Worm (Caenorhabditis elegans) whole organism, L4/young adult: ENCODE data around the gene rpn-6.1.

Experiments
- W03F9.2 ChIP-seq: fragments of 150-350 bp; optimal IDR thresholded peaks from 2 replicates; lab custom pipeline; 2014; ENCODE audit warnings: missing biosample characterization, missing genetic modification characterization
- dao-5 ChIP-seq: sonication (generic microtip); optimal IDR thresholded peaks from 2 replicates; lab custom pipeline; 2016; ENCODE audit warnings: missing genotype, missing genetic modification characterization, moderate library complexity, missing compliant biosample characterization
- him-1 ChIP-seq: sonication (generic microtip); optimal IDR thresholded peaks from 2 replicates; lab custom pipeline; 2016; ENCODE audit warnings: missing genotype, missing genetic modification reagents, missing genetic modification characterization, missing compliant biosample characterization

ce11 chrIII:6968080-6968639, 6.4 kb upstream of the rpn-6.1 start, which contains the start of gene panl-2:
- no peak for TF ChIP-seq him-1 (tag; lab: Kevin White, UChicago)
- no peak for TF ChIP-seq W03F9.2 (tag; lab: Kevin White, UChicago)
- TF ChIP-seq dao-5 (tag; lab: Kevin White, UChicago), result no peak
